Worm (Caenorhabditis elegans): ENCODE data around the gene C18B2.5.

C18B2.5 gene

DNA sequence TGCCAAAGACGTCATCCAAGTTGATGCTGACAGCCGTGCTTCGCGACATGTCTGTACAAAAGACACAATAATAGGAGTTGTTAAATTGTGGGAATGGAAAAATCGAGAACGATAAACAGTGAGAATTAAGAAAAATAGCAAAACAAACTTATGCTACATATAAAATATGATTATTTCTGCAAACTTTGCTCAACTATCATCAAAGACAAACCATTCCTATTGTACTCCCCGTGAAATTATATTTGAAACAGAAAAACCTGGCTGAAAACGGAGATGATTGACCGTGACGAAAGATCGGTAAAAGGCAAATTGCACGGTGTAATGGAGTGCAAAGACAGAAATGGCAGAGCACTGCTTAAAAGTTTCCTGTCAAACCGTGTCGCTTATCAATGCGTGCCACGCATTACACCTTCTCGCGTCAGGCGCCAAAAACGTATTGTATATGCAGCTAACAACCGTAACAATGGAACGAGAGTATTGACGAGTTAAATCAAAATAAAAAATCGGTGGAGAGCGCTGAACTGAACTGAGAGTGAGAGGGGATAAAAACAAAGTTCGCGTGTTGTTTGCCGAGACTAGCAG lies at the start of gene C18B2.5:
C18B2.5 (minus strand) TSS at position 51 of the 582 bp plus-strand sequence.
- TF ChIP-seq skn-1 (tag; optimal IDR thresholded peaks at IDR 0.05): no peak
- TF ChIP-seq fkh-2 (tag; optimal IDR thresholded peaks at IDR 0.05): no peak
- TF ChIP-seq pha-4 (tag; optimal IDR thresholded peaks at IDR 0.05): peak; percentile 34
- TF ChIP-seq eor-1 (tag; optimal IDR thresholded peaks at IDR 0.05): no peak
- TF ChIP-seq unc-39 (tag; optimal IDR thresholded peaks at IDR 0.05): no peak
- TF ChIP-seq zag-1 (tag; optimal IDR thresholded peaks at IDR 0.05): no peak
- no peak for TF ChIP-seq ceh-28 (tag; optimal IDR thresholded peaks at IDR 0.05)
- peak; percentile 77 for TF ChIP-seq pqm-1 (tag; optimal IDR thresholded peaks at IDR 0.05)
- TF ChIP-seq nhr-237 (tag; optimal IDR thresholded peaks at IDR 0.05): no peak
- TF ChIP-seq sea-2 (GFP tag; optimal IDR thresholded peaks at IDR 0.05): no peak
- TF ChIP-seq unc-62 (GFP tag; optimal IDR thresholded peaks at IDR 0.05): no peak
- TF ChIP-seq aly-2 (tag; optimal IDR thresholded peaks at IDR 0.05): no peak
- no peak for TF ChIP-seq egl-27 (tag; optimal IDR thresholded peaks at IDR 0.05)
- TF ChIP-seq nhr-77 (tag; optimal IDR thresholded peaks at IDR 0.05): no peak
- TF ChIP-seq elt-2 (tag; optimal IDR thresholded peaks at IDR 0.05): peak; percentile 84
- no peak for TF ChIP-seq ceh-9 (tag; optimal IDR thresholded peaks at IDR 0.05)
- no peak for TF ChIP-seq R02D3.7 (tag; optimal IDR thresholded peaks at IDR 0.05)
- TF ChIP-seq nhr-23 (tag; optimal IDR thresholded peaks at IDR 0.05): no peak
- TF ChIP-seq nhr-25 (tag; optimal IDR thresholded peaks at IDR 0.05): no peak
- TF ChIP-seq ztf-11 (tag; optimal IDR thresholded peaks at IDR 0.05): no peak
- TF ChIP-seq elt-1 (tag; optimal IDR thresholded peaks at IDR 0.05): no peak
- no peak for TF ChIP-seq tbx-2 (tag; optimal IDR thresholded peaks at IDR 0.05)
- TF ChIP-seq ztf-4 (tag; optimal IDR thresholded peaks at IDR 0.05): no peak
- peak; percentile 9 for TF ChIP-seq nfya-1 (tag; optimal IDR thresholded peaks at IDR 0.05; ENCODE audit: insufficient read depth)
- no peak for TF ChIP-seq snpc-4 (tag; optimal IDR thresholded peaks at IDR 0.05)
- no peak for TF ChIP-seq lsy-12 (tag; optimal IDR thresholded peaks at IDR 0.05)
- TF ChIP-seq nhr-11 (tag; optimal IDR thresholded peaks at IDR 0.05): no peak

ce11 chrX:3659192-3659591 lies 48.3 kb upstream of the C18B2.5 start, which contains the start of gene R11G1.1:
R11G1.1 (plus strand) TSS chrX:3659492.
- no peak for TF ChIP-seq hmg-11 (tag; optimal IDR thresholded peaks at IDR 0.05)
- TF ChIP-seq nhr-11 (tag; optimal IDR thresholded peaks at IDR 0.05): no peak

- TF ChIP-seq eor-1 (tag; optimal IDR thresholded peaks at IDR 0.05) (no peak), nhr-11 (tag; optimal IDR thresholded peaks at IDR 0.05) (no peak), nhr-237 (tag; optimal IDR thresholded peaks at IDR 0.05) (no peak), unc-39 (tag; optimal IDR thresholded peaks at IDR 0.05) (no peak), ceh-16 (tag; optimal IDR thresholded peaks at IDR 0.05) (no peak), skn-1 (tag; optimal IDR thresholded peaks at IDR 0.05) (no peak), sea-2 (GFP tag; optimal IDR thresholded peaks at IDR 0.05) (no peak), ztf-11 (tag; optimal IDR thresholded peaks at IDR 0.05) (no peak), nhr-43 (tag; optimal IDR thresholded peaks at IDR 0.05; ENCODE audit: poor library complexity, severe bottlenecking) (no peak), ama-1 (optimal IDR thresholded peaks at IDR 0.05) (no peak), fos-1 (tag; optimal IDR thresholded peaks at IDR 0.05) (no peak), pqm-1 (tag; optimal IDR thresholded peaks at IDR 0.05) (no peak), daf-12 (tag; optimal IDR thresholded peaks at IDR 0.05) (no peak), snpc-4 (tag; optimal IDR thresholded peaks at IDR 0.05) (no peak), ceh-82 (tag; optimal IDR thresholded peaks at IDR 0.05) (no peak), zag-1 (tag; optimal IDR thresholded peaks at IDR 0.05) (no peak), lin-39 (tag; optimal IDR thresholded peaks at IDR 0.05) (no peak), nhr-23 (tag; optimal IDR thresholded peaks at IDR 0.05) (no peak), jun-1 (tag; optimal IDR thresholded peaks at IDR 0.05) (no peak)
Measured at ce11 chrX:3655972-3656371, 45.1 kb upstream of the C18B2.5 start, which contains the start of gene R11G1.7. R11G1.7 (plus strand) TSS chrX:3656272.

- TF ChIP-seq nhr-23 (tag; optimal IDR thresholded peaks at IDR 0.05) (peak; percentile 52), nhr-67 (tag; optimal IDR thresholded peaks at IDR 0.05) (no peak)
Measured at ce11 chrX:3654623-3655022, 43.7 kb upstream of the C18B2.5 start, which contains the start of gene R11G1.11. R11G1.11 (plus strand) TSS chrX:3654923.
